Fruit fly (Drosophila melanogaster): ENCODE results near the gene CG15535.

CG15535 gene

dm6 chr3R:30413795-30414194 is 9.9 kb downstream of the CG15535 start (continued):
- TF ChIP-seq ato (GFP tag; IDR thresholded peaks at IDR 0.05; ENCODE audit: partially characterized antibody): no peak
- TF ChIP-seq CG11560 (tag; IDR thresholded peaks at IDR 0.05): no peak
- TF ChIP-seq Neu2 (GFP tag; optimal IDR thresholded peaks at IDR 0.05; ENCODE audit: borderline replicate concordance): no peak
- TF ChIP-seq Ssrp (tag; optimal IDR thresholded peaks at IDR 0.05): peak; percentile 58
- 0 out of 2 replicates have a peak, but pooled peaks have one; percentile 23 for TF ChIP-seq CG32767 (GFP tag; IDR thresholded peaks at IDR 0.05)
- TF ChIP-seq twi (tag; optimal IDR thresholded peaks at IDR 0.05): no peak
- peak; percentile 69 for TF ChIP-seq phol (tag; optimal IDR thresholded peaks at IDR 0.05)
- peak; percentile 83 for TF ChIP-seq vvl (GFP tag; IDR thresholded peaks at IDR 0.05)
- TF ChIP-seq Chrac-16 (GFP tag; optimal IDR thresholded peaks at IDR 0.05): no peak
- peak in 1 of 3 experiments; percentile 41 for TF ChIP-seq lola (GFP tag; optimal IDR thresholded peaks at IDR 0.05)
- TF ChIP-seq dysf (GFP tag; IDR thresholded peaks at IDR 0.05): peak; percentile 62; the same call in 1 of the 3 replicates
- TF ChIP-seq esg (GFP tag; conservative IDR thresholded peaks at IDR 0.05): peak; percentile 59
- TF ChIP-seq Blimp-1 (GFP tag; optimal IDR thresholded peaks at IDR 0.05): peak; percentile 72
- TF ChIP-seq row (GFP tag; IDR thresholded peaks at IDR 0.05): peak; percentile 67
- TF ChIP-seq CG12104 (GFP tag; optimal IDR thresholded peaks at IDR 0.05): peak; percentile 7
- peak; percentile 33 for TF ChIP-seq Spps (tag; optimal IDR thresholded peaks at IDR 0.05)
- no peak for TF ChIP-seq CG3838 (GFP tag; optimal IDR thresholded peaks at IDR 0.05)
- no peak for TF ChIP-seq crol (GFP tag; IDR thresholded peaks at IDR 0.05)
- TF ChIP-seq dpn (GFP tag; optimal IDR thresholded peaks at IDR 0.05): peak in 1 of 2 experiments; percentile 49
- TF ChIP-seq zf30C (GFP tag; optimal IDR thresholded peaks at IDR 0.05): no peak
- peak; percentile 59 for TF ChIP-seq Ptx1 (GFP tag; IDR thresholded peaks at IDR 0.05)
- peak; percentile 31 for TF ChIP-seq fd64A (GFP tag; optimal IDR thresholded peaks at IDR 0.05)
- no peak for TF ChIP-seq rib (GFP tag; IDR thresholded peaks at IDR 0.05)
- TF ChIP-seq gsb-n (tag; optimal IDR thresholded peaks at IDR 0.05): peak; percentile 47
- TF ChIP-seq CG31441 (GFP tag; IDR thresholded peaks at IDR 0.05): peak; percentile 67
- TF ChIP-seq cas (GFP tag; IDR thresholded peaks at IDR 0.05): no peak
- TF ChIP-seq CG17359 (tag; optimal IDR thresholded peaks at IDR 0.05): peak; percentile 66
- TF ChIP-seq HmgD (GFP tag; optimal IDR thresholded peaks at IDR 0.05): no peak
- TF ChIP-seq Side (GFP tag; optimal IDR thresholded peaks at IDR 0.05): no peak
- TF ChIP-seq CG14014 (GFP tag; IDR thresholded peaks at IDR 0.05): peak; percentile 49; the same call in 1 of the 2 replicates
- no peak for TF ChIP-seq CG34376 (GFP tag; optimal IDR thresholded peaks at IDR 0.05)
- no peak for TF ChIP-seq lov (optimal IDR thresholded peaks at IDR 0.05)
- 0 out of 3 replicates have a peak, but pooled peaks have one; percentile 57 for TF ChIP-seq lov (GFP tag; IDR thresholded peaks at IDR 0.05)
- no peak for TF ChIP-seq Hand (GFP tag; optimal IDR thresholded peaks at IDR 0.05)
- 0 out of 2 replicates have a peak, but pooled peaks have one; percentile 16 for TF ChIP-seq danr (GFP tag; IDR thresholded peaks at IDR 0.05)
- no peak for TF ChIP-seq dm (GFP tag; optimal IDR thresholded peaks at IDR 0.05)
- TF ChIP-seq CG14965 (GFP tag; optimal IDR thresholded peaks at IDR 0.05; ENCODE audit: borderline replicate concordance): no peak
- no peak for TF ChIP-seq CG31365 (tag; optimal IDR thresholded peaks at IDR 0.05)
- peak; percentile 70 for TF ChIP-seq CG10366 (GFP tag; IDR thresholded peaks at IDR 0.05)
- TF ChIP-seq tio (GFP tag; optimal IDR thresholded peaks at IDR 0.05): peak; percentile 19
- TF ChIP-seq ken (GFP tag; IDR thresholded peaks at IDR 0.05): 0 out of 3 replicates have a peak, but pooled peaks have one; percentile 55
- peak; percentile 54 for TF ChIP-seq lmd (GFP tag; IDR thresholded peaks at IDR 0.05)
- peak; percentile 40; the same call in 1 of the 2 replicates for TF ChIP-seq sens-2 (GFP tag; IDR thresholded peaks at IDR 0.05)
- no peak for TF ChIP-seq kni (GFP tag; optimal IDR thresholded peaks at IDR 0.05)
- no peak for TF ChIP-seq Usf (GFP tag; optimal IDR thresholded peaks at IDR 0.05)
- no peak for TF ChIP-seq corto (GFP tag; optimal IDR thresholded peaks at IDR 0.05)
- TF ChIP-seq eyg (GFP tag; optimal IDR thresholded peaks at IDR 0.05): peak; percentile 17
- no peak for TF ChIP-seq Stat92E (GFP tag; optimal IDR thresholded peaks at IDR 0.05)
- TF ChIP-seq emc (GFP tag; optimal IDR thresholded peaks at IDR 0.05): no peak
- TF ChIP-seq CG11504 (tag; optimal IDR thresholded peaks at IDR 0.05): peak; percentile 71
- TF ChIP-seq CG12071 (GFP tag; optimal IDR thresholded peaks at IDR 0.05): peak; percentile 40

All from whole organism, embryonic.